Fruit fly (Drosophila melanogaster) whole organism, embryonic: Measurements from ENCODE around the gene CG6481.

Experiments
- C15 ChIP-seq: fragments of 200-800 bp; sonication (Bioruptor generic); IDR thresholded peaks from 3 replicates; pipeline ENCODE4 v1.3.6; 2022; ENCODE audit warnings: missing biosample characterization, missing genetic modification characterization
- CG10274 ChIP-seq: fragments of 200-800 bp; sonication (Bioruptor generic); optimal IDR thresholded peaks from 3 replicates; lab custom pipeline; 2017; ENCODE audit warnings: missing biosample characterization, mild to moderate bottlenecking, missing genetic modification characterization
- CG10565 ChIP-seq: fragments of 200-800 bp; sonication (Bioruptor generic); optimal IDR thresholded peaks from 3 replicates; lab custom pipeline; 2016; ENCODE audit warnings: missing biosample characterization, mild to moderate bottlenecking, missing genetic modification characterization
- CG10959 ChIP-seq: fragments of 200-800 bp; sonication (Bioruptor generic); IDR thresholded peaks from 2 replicates; pipeline ENCODE4 v1.3.6; 2022; ENCODE audit warnings: missing biosample characterization, missing genetic modification characterization
- CG12236 ChIP-seq: fragments of 200-800 bp; sonication (Bioruptor generic); optimal IDR thresholded peaks from 2 replicates; lab custom pipeline; 2016; ENCODE audit warnings: missing biosample characterization, missing genetic modification characterization
- CG12744 ChIP-seq: fragments of 200-800 bp; sonication (Bioruptor generic); optimal IDR thresholded peaks from 2 replicates; lab custom pipeline; 2016; ENCODE audit warnings: missing biosample characterization, missing genetic modification characterization
- CG13287 ChIP-seq: fragments of 200-800 bp; sonication (Bioruptor generic); IDR thresholded peaks from 2 replicates; pipeline ENCODE4 v1.3.6; 2022; ENCODE audit warnings: missing biosample characterization, missing genetic modification characterization; ENCODE audit not compliant: partially characterized antibody
- CG13775 ChIP-seq: fragments of 200-800 bp; sonication (Bioruptor generic); optimal IDR thresholded peaks from 3 replicates; lab custom pipeline; 2017; ENCODE audit warnings: missing biosample characterization, mild to moderate bottlenecking, missing genetic modification characterization
- CG1603 ChIP-seq: fragments of 200-800 bp; sonication (Bioruptor generic); optimal IDR thresholded peaks from 2 replicates; lab custom pipeline; 2019; ENCODE audit warnings: missing biosample characterization, mild to moderate bottlenecking, missing genetic modification characterization, moderate library complexity
- CG16815 ChIP-seq: fragments of 200-800 bp; sonication (Bioruptor generic); optimal IDR thresholded peaks from 3 replicates; lab custom pipeline; 2017; ENCODE audit warnings: missing biosample characterization, mild to moderate bottlenecking, missing genetic modification characterization
- CG17802 ChIP-seq: fragments of 200-800 bp; sonication (Bioruptor generic); optimal IDR thresholded peaks from 2 replicates; lab custom pipeline; 2018; ENCODE audit warnings: missing biosample characterization, mild to moderate bottlenecking, missing genetic modification characterization, moderate library complexity
- CG18262 ChIP-seq: fragments of 200-800 bp; optimal IDR thresholded peaks from 3 replicates; lab custom pipeline; 2019; ENCODE audit warnings: missing biosample characterization, mild to moderate bottlenecking, missing genetic modification characterization, moderate library complexity
- CG18619 ChIP-seq: fragments of 200-800 bp; sonication (Bioruptor generic); optimal IDR thresholded peaks from 3 replicates; lab custom pipeline; 2017; ENCODE audit warnings: missing biosample characterization, mild to moderate bottlenecking, missing genetic modification characterization
- CG31441 ChIP-seq: fragments of 200-800 bp; sonication (Bioruptor generic); IDR thresholded peaks from 2 replicates; pipeline ENCODE4 v1.3.6; 2022; ENCODE audit warnings: missing biosample characterization, missing genetic modification characterization
- CG32767 ChIP-seq: fragments of 200-800 bp; sonication (Bioruptor generic); IDR thresholded peaks from 2 replicates; pipeline ENCODE4 v1.3.6; 2022; ENCODE audit warnings: missing biosample characterization, missing genetic modification characterization
- CG42726 ChIP-seq: fragments of 200-800 bp; sonication (Bioruptor generic); IDR thresholded peaks from 2 replicates; pipeline ENCODE4 v1.3.6; 2022; ENCODE audit warnings: missing biosample characterization, missing genetic modification characterization; ENCODE audit not compliant: partially characterized antibody
- CG6272 ChIP-seq: fragments of 200-800 bp; sonication (Bioruptor generic); IDR thresholded peaks from 2 replicates; pipeline ENCODE4 v1.3.6; 2022; ENCODE audit warnings: missing biosample characterization, missing genetic modification characterization
- CG6689 ChIP-seq: fragments of 200-800 bp; sonication (Bioruptor generic); IDR thresholded peaks from 2 replicates; pipeline ENCODE4 v1.3.6; 2022; ENCODE audit warnings: missing biosample characterization, missing genetic modification characterization
- CG7928 ChIP-seq: fragments of 200-800 bp; sonication (Bioruptor generic); optimal IDR thresholded peaks from 2 replicates; lab custom pipeline; 2017; ENCODE audit warnings: missing biosample characterization, mild to moderate bottlenecking, missing genetic modification characterization
- CG7987 ChIP-seq: fragments of 200-800 bp; sonication (Bioruptor generic); optimal IDR thresholded peaks from 2 replicates; lab custom pipeline; 2018; ENCODE audit warnings: missing biosample characterization, mild to moderate bottlenecking, missing genetic modification characterization, moderate library complexity
- CG8765 ChIP-seq: fragments of 200-800 bp; sonication (Bioruptor generic); IDR thresholded peaks from 2 replicates; pipeline ENCODE4 v1.3.6; 2022; ENCODE audit warnings: missing biosample characterization, missing genetic modification characterization
- CG9932 ChIP-seq: fragments of 200-800 bp; sonication (Bioruptor generic); IDR thresholded peaks from 2 replicates; pipeline ENCODE4 v1.3.6; 2022; ENCODE audit warnings: missing biosample characterization, missing genetic modification characterization
- Dek ChIP-seq: fragments of 200-800 bp; sonication (Bioruptor generic); optimal IDR thresholded peaks from 3 replicates; lab custom pipeline; 2019; ENCODE audit warnings: missing biosample characterization, mild to moderate bottlenecking, missing genetic modification characterization, moderate library complexity
- Dll ChIP-seq: fragments of 200-800 bp; sonication (Bioruptor generic); IDR thresholded peaks from 4 replicates; pipeline ENCODE4 v1.3.6; 2022; ENCODE audit warnings: missing biosample characterization, missing genetic modification characterization; ENCODE audit not compliant: partially characterized antibody
- Dref ChIP-seq: fragments of 200-800 bp; sonication (Bioruptor generic); IDR thresholded peaks from 2 replicates; pipeline ENCODE4 v1.3.6; 2022; ENCODE audit warnings: missing biosample characterization, missing genetic modification characterization
- Hsf ChIP-seq: fragments of 200-800 bp; sonication (Bioruptor generic); optimal IDR thresholded peaks from 3 replicates; lab custom pipeline; 2016; ENCODE audit warnings: missing biosample characterization, missing genetic modification characterization
- Oli ChIP-seq: fragments of 200-800 bp; sonication (Bioruptor generic); optimal IDR thresholded peaks from 2 replicates; lab custom pipeline; 2018; ENCODE audit warnings: missing biosample characterization, mild to moderate bottlenecking, missing genetic modification characterization, moderate library complexity
- PHDP ChIP-seq: fragments of 200-800 bp; sonication (Bioruptor generic); optimal IDR thresholded peaks from 3 replicates; lab custom pipeline; 2018; ENCODE audit warnings: missing biosample characterization, mild to moderate bottlenecking, missing genetic modification characterization, moderate library complexity
- Xrp1 ChIP-seq: fragments of 200-800 bp; sonication (Bioruptor generic); IDR thresholded peaks from 2 replicates; pipeline ENCODE4 v1.3.6; 2022; ENCODE audit warnings: missing biosample characterization, missing genetic modification characterization
- amos ChIP-seq: fragments of 200-800 bp; sonication (Bioruptor generic); IDR thresholded peaks from 2 replicates; pipeline ENCODE4 v1.3.6; 2022; ENCODE audit warnings: missing biosample characterization, missing genetic modification characterization; ENCODE audit not compliant: partially characterized antibody
- ato ChIP-seq: fragments of 200-800 bp; sonication (Bioruptor generic); IDR thresholded peaks from 2 replicates; pipeline ENCODE4 v1.3.6; 2022; ENCODE audit warnings: missing biosample characterization, missing genetic modification characterization; ENCODE audit not compliant: partially characterized antibody
- ci ChIP-seq: fragments of 200-800 bp; sonication (Bioruptor generic); IDR thresholded peaks from 3 replicates; pipeline ENCODE4 v1.3.6; 2022; ENCODE audit warnings: missing biosample characterization, missing genetic modification characterization
- dmrt11E ChIP-seq: fragments of 200-800 bp; sonication (Bioruptor generic); optimal IDR thresholded peaks from 3 replicates; lab custom pipeline; 2018; ENCODE audit warnings: missing biosample characterization, mild to moderate bottlenecking, missing genetic modification characterization, moderate library complexity
- gcm2 ChIP-seq: fragments of 200-800 bp; sonication (Bioruptor generic); optimal IDR thresholded peaks from 2 replicates; lab custom pipeline; 2016; ENCODE audit warnings: missing biosample characterization, missing genetic modification characterization
- gem ChIP-seq: fragments of 200-800 bp; sonication (Bioruptor generic); optimal IDR thresholded peaks from 2 replicates; lab custom pipeline; 2019; ENCODE audit warnings: missing biosample characterization, mild to moderate bottlenecking, missing genetic modification characterization, moderate library complexity
- gfzf ChIP-seq: fragments of 200-800 bp; sonication (Bioruptor generic); optimal IDR thresholded peaks from 2 replicates; lab custom pipeline; 2016; ENCODE audit warnings: missing biosample characterization, mild to moderate bottlenecking, missing genetic modification characterization, moderate library complexity
- hbn ChIP-seq: fragments of 200-800 bp; sonication (Bioruptor generic); IDR thresholded peaks from 2 replicates; pipeline ENCODE4 v1.3.6; 2022; ENCODE audit warnings: missing biosample characterization, missing genetic modification characterization; ENCODE audit not compliant: partially characterized antibody
- kay ChIP-seq: fragments of 200-800 bp; sonication (Bioruptor generic); optimal IDR thresholded peaks from 2 replicates; lab custom pipeline; 2016; ENCODE audit warnings: missing biosample characterization, missing genetic modification characterization
- lab ChIP-seq: fragments of 200-800 bp; sonication (Bioruptor generic); optimal IDR thresholded peaks from 3 replicates; lab custom pipeline; 2017; ENCODE audit warnings: missing biosample characterization, missing genetic modification characterization, mild to moderate bottlenecking, moderate library complexity, missing genetic modification reagents
- nau ChIP-seq: fragments of 200-800 bp; sonication (Bioruptor generic); optimal IDR thresholded peaks from 3 replicates; lab custom pipeline; 2017; ENCODE audit warnings: missing biosample characterization, mild to moderate bottlenecking, missing genetic modification characterization, missing genetic modification reagents
- phol ChIP-seq: fragments of 200-800 bp; sonication (Bioruptor generic); optimal IDR thresholded peaks from 3 replicates; lab custom pipeline; 2018; ENCODE audit warnings: missing biosample characterization, mild to moderate bottlenecking, missing genetic modification characterization, moderate library complexity
- shn ChIP-seq: fragments of 200-800 bp; sonication (Bioruptor generic); optimal IDR thresholded peaks from 3 replicates; lab custom pipeline; 2016; ENCODE audit warnings: missing biosample characterization, missing genetic modification characterization
- slbo ChIP-seq: fragments of 200-800 bp; sonication (Bioruptor generic); IDR thresholded peaks from 2 replicates; pipeline ENCODE4 v1.3.6; 2022; ENCODE audit warnings: missing biosample characterization, missing genetic modification characterization
- ttk ChIP-seq: fragments of 200-800 bp; sonication (Bioruptor generic); IDR thresholded peaks from 2 replicates; pipeline ENCODE4 v2.1.2; 2022; ENCODE audit warnings: missing biosample characterization, missing genetic modification characterization
- z ChIP-seq: fragments of 200-800 bp; sonication (Bioruptor generic); IDR thresholded peaks from 3 replicates; pipeline ENCODE4 v1.3.6; 2022; ENCODE audit warnings: missing biosample characterization, missing genetic modification characterization

CG6481 gene

dm6 chrX:18533308-18533707 lies 11.1 kb upstream of the CG6481 start (continued):
- no peak for TF ChIP-seq amos (GFP tag; lab: Robert Waterston, UW)
- no peak for TF ChIP-seq CG7928
- TF ChIP-seq ttk (GFP tag; lab: Robert Waterston, UW): 0 out of 2 replicates have a peak, but pooled peaks have one; percentile 7
- no peak for TF ChIP-seq CG9932
- no peak for TF ChIP-seq CG13775 (GFP tag; lab: Kevin White, UChicago)
- peak; percentile 7 for TF ChIP-seq CG18619 (GFP tag; lab: Kevin White, UChicago)
- TF ChIP-seq CG7987 (GFP tag; lab: Kevin White, UChicago): no peak
- no peak for TF ChIP-seq Dll (GFP tag; lab: Robert Waterston, UW)
- TF ChIP-seq CG10565 (GFP tag; lab: Kevin White, UChicago): no peak
- peak; percentile 60 for TF ChIP-seq Oli (tag; lab: Kevin White, UChicago)
- TF ChIP-seq C15 (GFP tag; lab: Robert Waterston, UW): no peak
- no peak for TF ChIP-seq CG42726 (GFP tag; lab: Robert Waterston, UW)
- peak; percentile 41; the same call in 1 of the 2 replicates for TF ChIP-seq Xrp1 (GFP tag; lab: Robert Waterston, UW)
- peak; percentile 29 for TF ChIP-seq kay (GFP tag; lab: Kevin White, UChicago)
- no peak for TF ChIP-seq z (GFP tag; lab: Robert Waterston, UW)
- TF ChIP-seq CG10274: no peak
- peak; percentile 62 for TF ChIP-seq dmrt11E (tag; lab: Kevin White, UChicago)
- no peak for TF ChIP-seq gcm2
- no peak for TF ChIP-seq CG13287 (GFP tag; lab: Robert Waterston, UW)
- no peak for TF ChIP-seq Dek (tag; lab: Kevin White, UChicago)
- TF ChIP-seq gem (tag; lab: Kevin White, UChicago): peak; percentile 70
- TF ChIP-seq phol (tag; lab: Kevin White, UChicago): peak; percentile 46
- peak; percentile 13 for TF ChIP-seq CG16815 (GFP tag; lab: Kevin White, UChicago)
- TF ChIP-seq ci (GFP tag; lab: Robert Waterston, UW): peak; percentile 43; the same call in 2 of the 3 replicates
- TF ChIP-seq slbo (GFP tag; lab: Robert Waterston, UW): 0 out of 2 replicates have a peak, but pooled peaks have one; percentile 19

dm6 chrX:18528166-18528733 lies 6.0 kb upstream of the CG6481 start, which contains the start of the genes CG15042 and CG15047:
Gene CG15042 (minus strand): TSS chrX:18528266.
Gene CG15047 (plus strand): TSS chrX:18528683.
- TF ChIP-seq gfzf (GFP tag; lab: Kevin White, UChicago) (peak; percentile 7), CG8765 (GFP tag; lab: Robert Waterston, UW) (no peak)

DNA sequence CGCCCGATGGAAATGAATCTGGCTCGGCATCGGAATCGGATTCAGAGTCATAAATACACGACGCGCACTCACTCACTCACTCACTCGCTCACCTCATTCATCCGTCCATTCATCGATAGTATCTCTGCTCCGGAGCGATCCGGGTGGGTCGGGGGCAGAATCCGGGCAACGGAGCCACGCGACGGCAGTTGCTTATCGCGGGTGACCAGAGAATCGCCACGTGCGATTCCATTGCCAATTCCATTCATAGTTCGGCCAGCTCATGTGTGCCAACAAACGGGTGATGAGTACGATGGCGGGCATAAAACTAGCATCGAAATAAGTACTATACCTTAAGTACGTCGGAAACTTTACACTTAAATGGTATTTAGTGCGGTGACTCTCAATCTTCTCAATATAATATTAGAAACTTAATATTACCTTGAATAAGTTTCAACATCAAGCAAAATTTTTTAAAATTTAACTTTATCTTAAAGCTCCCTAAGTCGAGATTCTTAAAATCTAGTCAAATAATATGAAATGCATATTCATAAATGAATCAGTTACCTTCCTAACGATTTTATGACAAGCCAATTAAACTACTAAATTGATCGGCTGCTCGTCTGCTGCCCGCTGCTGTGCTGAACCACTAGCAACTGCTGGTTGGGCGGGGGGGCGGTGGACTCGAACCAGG lies 2.5 kb upstream of the CG6481 start:
- TF ChIP-seq amos (GFP tag; lab: Robert Waterston, UW) (no peak), CG32767 (GFP tag; lab: Robert Waterston, UW) (0 out of 2 replicates have a peak, but pooled peaks have one; percentile 11), shn (GFP tag; lab: Kevin White, UChicago) (no peak), CG17802 (tag; lab: Kevin White, UChicago) (no peak), CG31441 (GFP tag; lab: Robert Waterston, UW) (peak; percentile 62), CG6272 (no peak), hbn (GFP tag; lab: Robert Waterston, UW) (no peak), ato (no peak), CG1603 (tag; lab: Kevin White, UChicago) (peak; percentile 3), PHDP (peak; percentile 25), CG12236 (no peak), Dref (no peak), lab (peak; percentile 45), Hsf (GFP tag; lab: Kevin White, UChicago) (peak; percentile 40), Oli (tag; lab: Kevin White, UChicago) (peak; percentile 56), CG18262 (tag; lab: Kevin White, UChicago) (peak; percentile 82), CG6689 (GFP tag; lab: Robert Waterston, UW) (peak; percentile 51; the same call in 1 of the 2 replicates), nau (GFP tag; lab: Kevin White, UChicago) (peak; percentile 4), CG10959 (no peak), CG12744 (GFP tag; lab: Kevin White, UChicago) (no peak)
